Worm (Caenorhabditis elegans) whole organism, young adult: Measurements from ENCODE around the gene snrp-200.

Experiments
- F39B2.1 ChIP-seq: fragments of 200-800 bp; sonication (Bioruptor generic); IDR thresholded peaks from 2 replicates; pipeline ENCODE4 v1.3.6; 2022; ENCODE audit warnings: missing genetic modification reagents, missing genetic modification characterization, missing compliant biosample characterization
- F55B11.4 ChIP-seq: sonication (generic microtip); optimal IDR thresholded peaks from 2 replicates; lab custom pipeline; 2016; ENCODE audit warnings: missing compliant biosample characterization, missing genetic modification characterization, borderline replicate concordance; ENCODE audit not compliant: insufficient read depth
- sea-2 ChIP-seq: fragments of 200-800 bp; sonication (Bioruptor generic); IDR thresholded peaks from 2 replicates; pipeline ENCODE4 v1.3.6; 2022; ENCODE audit warnings: missing genetic modification characterization, missing compliant biosample characterization

- TF ChIP-seq sea-2 (GFP tag; lab: Robert Waterston, UW) (no peak), F39B2.1 (GFP tag; lab: Robert Waterston, UW) (no peak), F55B11.4 (no peak)
Measured at ce11 chrII:12722685-12723287, 13.9 kb downstream of the snrp-200 start.
